Worm (Caenorhabditis elegans) whole organism, early embryonic: Measurements from ENCODE around the gene R105.5.
A peak's percentile ranks its signal among the peaks of the same experiment; 100 is the strongest.

Experiments used
- B0310.2 ChIP-seq: sonication (generic microtip); optimal IDR thresholded peaks from 2 replicates; lab custom pipeline; 2016; ENCODE audit warnings: mild to moderate bottlenecking, missing genetic modification characterization, missing compliant biosample characterization
- F13C5.2 ChIP-seq: sonication (generic microtip); optimal IDR thresholded peaks from 2 replicates; lab custom pipeline; 2017; ENCODE audit warnings: mild to moderate bottlenecking, missing genetic modification characterization, inconsistent platforms, missing compliant biosample characterization
- aly-1 ChIP-seq: sonication (generic microtip); optimal IDR thresholded peaks from 2 replicates; lab custom pipeline; 2016; ENCODE audit warnings: missing genetic modification characterization, missing compliant biosample characterization
- ama-1 ChIP-seq: fragments of 150-350 bp; optimal IDR thresholded peaks from 2 replicates; lab custom pipeline; 2014
- ceh-13 ChIP-seq: fragments of 200-800 bp; sonication (Bioruptor generic); optimal IDR thresholded peaks from 2 replicates; lab custom pipeline; 2018; ENCODE audit warnings: mild to moderate bottlenecking, missing genetic modification characterization, missing compliant biosample characterization
- ceh-36 ChIP-seq: sonication (generic microtip); optimal IDR thresholded peaks from 2 replicates; lab custom pipeline; 2016; ENCODE audit warnings: missing genetic modification characterization, inconsistent platforms, missing compliant biosample characterization
- ets-7 ChIP-seq: sonication (generic microtip); optimal IDR thresholded peaks from 2 replicates; lab custom pipeline; 2016; ENCODE audit warnings: missing genotype, missing genetic modification characterization, missing compliant biosample characterization
- flt-1 ChIP-seq: fragments of 200-800 bp; sonication (Bioruptor generic); IDR thresholded peaks from 2 replicates; pipeline ENCODE4 v1.3.6; 2022; ENCODE audit warnings: missing genetic modification characterization, missing compliant biosample characterization
- hmbx-1 ChIP-seq: sonication (generic microtip); optimal IDR thresholded peaks from 2 replicates; lab custom pipeline; 2016; ENCODE audit warnings: mild to moderate bottlenecking, missing genetic modification characterization, missing compliant biosample characterization
- hmg-4 ChIP-seq: fragments of 200-800 bp; sonication (Bioruptor generic); optimal IDR thresholded peaks from 2 replicates; lab custom pipeline; 2018; ENCODE audit warnings: mild to moderate bottlenecking, missing genetic modification characterization, missing compliant biosample characterization
- hnd-1 ChIP-seq: sonication (generic microtip); optimal IDR thresholded peaks from 2 replicates; lab custom pipeline; 2016; ENCODE audit warnings: missing genetic modification characterization, missing compliant biosample characterization
- pes-1 ChIP-seq: fragments of 200-800 bp; sonication (Bioruptor generic); IDR thresholded peaks from 2 replicates; pipeline ENCODE4 v1.3.6; 2022; ENCODE audit warnings: missing genetic modification reagents, missing genetic modification characterization, missing compliant biosample characterization
- scrt-1 ChIP-seq: fragments of 200-800 bp; sonication (Bioruptor generic); IDR thresholded peaks from 2 replicates; pipeline ENCODE4 v1.3.6; 2022; ENCODE audit warnings: missing genetic modification characterization, missing compliant biosample characterization
- sea-1 ChIP-seq: fragments of 200-800 bp; sonication (Bioruptor generic); conservative IDR thresholded peaks from 2 replicates; pipeline ENCODE4 v1.3.6; 2022; ENCODE audit warnings: missing genetic modification characterization, missing compliant biosample characterization
- tbx-11 ChIP-seq: fragments of 200-800 bp; sonication (Bioruptor generic); IDR thresholded peaks from 2 replicates; pipeline ENCODE4 v1.3.6; 2022; ENCODE audit warnings: missing genetic modification characterization, missing compliant biosample characterization
- tbx-37 ChIP-seq: fragments of 200-800 bp; sonication (Bioruptor generic); conservative IDR thresholded peaks from 2 replicates; pipeline ENCODE4 v1.3.6; 2022; ENCODE audit warnings: missing genetic modification reagents, missing genetic modification characterization, missing compliant biosample characterization
- tra-4 ChIP-seq: sonication (generic microtip); optimal IDR thresholded peaks from 2 replicates; lab custom pipeline; 2017; ENCODE audit warnings: missing genetic modification characterization, missing compliant biosample characterization

Gene R105.5

ce11 chrIV:4643577-4643976 is 7.5 kb downstream of the R105.5 start:
- TF ChIP-seq flt-1 (GFP tag; lab: Robert Waterston, UW) (0 out of 2 replicates have a peak, but pooled peaks have one; percentile 21), pes-1 (GFP tag; lab: Robert Waterston, UW) (no peak)

ce11 chrIV:4645243-4645642 is 9.1 kb downstream of the R105.5 start:
- TF ChIP-seq ama-1 (lab: Kevin White, UChicago) = no peak
- TF ChIP-seq hmg-4 = no peak
- TF ChIP-seq aly-1 (tag; lab: Kevin White, UChicago) = no peak
- TF ChIP-seq tbx-37 (GFP tag; lab: Robert Waterston, UW) = no peak
- no peak for TF ChIP-seq scrt-1
- TF ChIP-seq sea-1 = no peak
- no peak for TF ChIP-seq hmbx-1 (tag; lab: Kevin White, UChicago)
- TF ChIP-seq ceh-13 (GFP tag; lab: Kevin White, UChicago) = no peak
- TF ChIP-seq F13C5.2 = no peak
- TF ChIP-seq tra-4 = no peak
- no peak for TF ChIP-seq B0310.2 (tag; lab: Kevin White, UChicago)
- TF ChIP-seq pes-1 (GFP tag; lab: Robert Waterston, UW) = no peak
- no peak for TF ChIP-seq hnd-1 (tag; lab: Kevin White, UChicago)
- no peak for TF ChIP-seq tbx-11 (GFP tag; lab: Robert Waterston, UW)
- TF ChIP-seq ceh-36 (tag; lab: Kevin White, UChicago) = no peak
- no peak for TF ChIP-seq ets-7 (tag; lab: Kevin White, UChicago)
- TF ChIP-seq flt-1 (GFP tag; lab: Robert Waterston, UW) = no peak

- TF ChIP-seq tbx-37 (GFP tag; lab: Robert Waterston, UW) (no peak), aly-1 (tag; lab: Kevin White, UChicago) (no peak), scrt-1 (no peak), hnd-1 (tag; lab: Kevin White, UChicago) (no peak), sea-1 (no peak), pes-1 (GFP tag; lab: Robert Waterston, UW) (no peak), ets-7 (tag; lab: Kevin White, UChicago) (no peak), hmg-4 (no peak), ceh-36 (tag; lab: Kevin White, UChicago) (no peak), B0310.2 (tag; lab: Kevin White, UChicago) (no peak), hmbx-1 (tag; lab: Kevin White, UChicago) (no peak), flt-1 (GFP tag; lab: Robert Waterston, UW) (no peak), ama-1 (lab: Kevin White, UChicago) (no peak)
These were observed 11.3 kb downstream of the R105.5 start, which contains the start of gene F29B9.8 for ce11 chrIV:4647385-4647784. Gene F29B9.8, plus strand, starts transcription at chrIV:4647685.

ce11 chrIV:4649460-4649859 is 13.4 kb downstream of the R105.5 start, which contains the start of gene F29B9.7:
Gene F29B9.7, plus strand, starts transcription at chrIV:4649760.
- TF ChIP-seq hnd-1 (tag; lab: Kevin White, UChicago) = no peak
- no peak for TF ChIP-seq scrt-1
- TF ChIP-seq flt-1 (GFP tag; lab: Robert Waterston, UW) = no peak
- no peak for TF ChIP-seq B0310.2 (tag; lab: Kevin White, UChicago)
- TF ChIP-seq tbx-37 (GFP tag; lab: Robert Waterston, UW) = no peak
- TF ChIP-seq ceh-13 (GFP tag; lab: Kevin White, UChicago) = no peak
- TF ChIP-seq ceh-36 (tag; lab: Kevin White, UChicago) = no peak
- no peak for TF ChIP-seq tbx-11 (GFP tag; lab: Robert Waterston, UW)
- TF ChIP-seq hmg-4 = no peak
- TF ChIP-seq hmbx-1 (tag; lab: Kevin White, UChicago) = no peak

ce11 chrIV:4650624-4651094 is 14.6 kb downstream of the R105.5 start, which contains the start of gene ubc-9:
Gene ubc-9, plus strand, starts transcription at chrIV:4651044.
- no peak for TF ChIP-seq hnd-1 (tag; lab: Kevin White, UChicago)
- TF ChIP-seq ama-1 (lab: Kevin White, UChicago) = no peak
- no peak for TF ChIP-seq ets-7 (tag; lab: Kevin White, UChicago)
- no peak for TF ChIP-seq ceh-13 (GFP tag; lab: Kevin White, UChicago)
- TF ChIP-seq aly-1 (tag; lab: Kevin White, UChicago) = no peak
- TF ChIP-seq tra-4 = no peak
- TF ChIP-seq hmbx-1 (tag; lab: Kevin White, UChicago) = no peak
- TF ChIP-seq ceh-36 (tag; lab: Kevin White, UChicago) = peak; percentile 6
- no peak for TF ChIP-seq flt-1 (GFP tag; lab: Robert Waterston, UW)
- TF ChIP-seq F13C5.2 = peak; percentile 53
- TF ChIP-seq sea-1 = 0 out of 2 replicates have a peak, but pooled peaks have one; percentile 58
- TF ChIP-seq tbx-37 (GFP tag; lab: Robert Waterston, UW) = no peak
- TF ChIP-seq pes-1 (GFP tag; lab: Robert Waterston, UW) = peak; percentile 65; the same call in 1 of the 2 replicates

- TF ChIP-seq tra-4 (no peak), scrt-1 (no peak), ama-1 (lab: Kevin White, UChicago) (no peak), ceh-13 (GFP tag; lab: Kevin White, UChicago) (no peak), hmbx-1 (tag; lab: Kevin White, UChicago) (no peak), hnd-1 (tag; lab: Kevin White, UChicago) (no peak), hmg-4 (no peak), aly-1 (tag; lab: Kevin White, UChicago) (no peak), pes-1 (GFP tag; lab: Robert Waterston, UW) (no peak)
These were observed 16.3 kb downstream of the R105.5 start, which contains the start of gene F29B9.5 for ce11 chrIV:4652365-4652844. Gene F29B9.5, plus strand, starts transcription at chrIV:4652415.

ce11 chrIV:4652962-4653361 is 16.9 kb downstream of the R105.5 start, which contains the start of gene psr-1:
Gene psr-1, plus strand, starts transcription at chrIV:4653262.
- TF ChIP-seq ceh-13 (GFP tag; lab: Kevin White, UChicago) (no peak), hnd-1 (tag; lab: Kevin White, UChicago) (no peak), hmg-4 (no peak), flt-1 (GFP tag; lab: Robert Waterston, UW) (no peak), ceh-36 (tag; lab: Kevin White, UChicago) (no peak), tbx-11 (GFP tag; lab: Robert Waterston, UW) (no peak), B0310.2 (tag; lab: Kevin White, UChicago) (no peak), F13C5.2 (no peak), tbx-37 (GFP tag; lab: Robert Waterston, UW) (no peak), hmbx-1 (tag; lab: Kevin White, UChicago) (no peak), aly-1 (tag; lab: Kevin White, UChicago) (no peak), scrt-1 (no peak), ama-1 (lab: Kevin White, UChicago) (no peak), ets-7 (tag; lab: Kevin White, UChicago) (no peak), tra-4 (no peak), sea-1 (no peak), pes-1 (GFP tag; lab: Robert Waterston, UW) (no peak)
